Worm (Caenorhabditis elegans) whole organism, mixed stage, embryonic: ENCODE measurements around the gene T28D9.16.

ENCODE experiments used
- elt-1 ChIP-seq: sonication (generic microtip); optimal IDR thresholded peaks from 2 replicates; lab custom pipeline; 2017; ENCODE audit warnings: missing genetic modification characterization, mild to moderate bottlenecking, missing compliant biosample characterization, antibody characterized with exemption, moderate library complexity, borderline replicate concordance; ENCODE audit not compliant: insufficient read depth
- elt-3 ChIP-seq: fragments of 150-350 bp; optimal IDR thresholded peaks from 2 replicates; lab custom pipeline; 2014; ENCODE audit warnings: missing biosample characterization, missing genetic modification characterization
- snpc-4 ChIP-seq: fragments of 150-350 bp; optimal IDR thresholded peaks from 2 replicates; lab custom pipeline; 2014; ENCODE audit warnings: missing biosample characterization, missing genetic modification characterization
- unc-62 ChIP-seq: fragments of 150-350 bp; optimal IDR thresholded peaks from 2 replicates; lab custom pipeline; 2014; ENCODE audit warnings: missing biosample characterization, missing genetic modification reagents, missing genetic modification characterization

- TF ChIP-seq unc-62 (GFP tag; lab: Kevin White, UChicago), result no peak
- no peak for TF ChIP-seq elt-1
- no peak for TF ChIP-seq elt-3 (tag; lab: Kevin White, UChicago)
- no peak for TF ChIP-seq snpc-4 (tag; lab: Kevin White, UChicago)
Measured at ce11 chrII:6521316-6521715, 45.8 kb downstream of the T28D9.16 start, which contains the start of gene toe-2.
